Fruit fly (Drosophila melanogaster): Measurements from ENCODE around the gene dpr11.

The dpr11 gene

dm6 chr3R:6504408-6504807, 88.7 kb downstream of the dpr11 start (continued):
- TF ChIP-seq Meics (GFP tag; optimal IDR thresholded peaks at IDR 0.05) = peak; percentile 24
- peak; percentile 37 for TF ChIP-seq CG10654 (GFP tag; optimal IDR thresholded peaks at IDR 0.05)
- no peak for TF ChIP-seq Dip2 (GFP tag; IDR thresholded peaks at IDR 0.05)
- peak; percentile 70 for TF ChIP-seq gem (tag; optimal IDR thresholded peaks at IDR 0.05)
- peak; percentile 22 for TF ChIP-seq grn (GFP tag; optimal IDR thresholded peaks at IDR 0.05)
- peak; percentile 30; the same call in 1 of the 2 replicates for TF ChIP-seq sens-2 (GFP tag; IDR thresholded peaks at IDR 0.05)
- TF ChIP-seq Sox100B (GFP tag; optimal IDR thresholded peaks at IDR 0.05) = peak; percentile 36
- TF ChIP-seq CG13624 (GFP tag; optimal IDR thresholded peaks at IDR 0.05) = no peak
- TF ChIP-seq CG1529 (GFP tag; optimal IDR thresholded peaks at IDR 0.05) = peak; percentile 59
- peak; percentile 47 for TF ChIP-seq CG10959 (GFP tag; IDR thresholded peaks at IDR 0.05)
- no peak for TF ChIP-seq pb (GFP tag; optimal IDR thresholded peaks at IDR 0.05)
- TF ChIP-seq Vsx1 (GFP tag; optimal IDR thresholded peaks at IDR 0.05) = peak; percentile 69
- no peak for TF ChIP-seq exex (tag; optimal IDR thresholded peaks at IDR 0.05)
- no peak for TF ChIP-seq zen (tag; optimal IDR thresholded peaks at IDR 0.05)
- TF ChIP-seq trh (GFP tag; optimal IDR thresholded peaks at IDR 0.05) = peak; percentile 2
- no peak for TF ChIP-seq B-H1 (GFP tag; IDR thresholded peaks at IDR 0.05)
- TF ChIP-seq CG17328 (GFP tag; IDR thresholded peaks at IDR 0.05) = no peak; the same call in 1 of the 2 replicates
- TF ChIP-seq CG11398 (GFP tag; optimal IDR thresholded peaks at IDR 0.05) = peak; percentile 42
- peak; percentile 85 for TF ChIP-seq CG15696 (tag; optimal IDR thresholded peaks at IDR 0.05)
- peak; percentile 38 for TF ChIP-seq CG17359 (tag; optimal IDR thresholded peaks at IDR 0.05)
- 0 out of 2 replicates have a peak, but pooled peaks have one; percentile 34 for TF ChIP-seq Nf-YA (GFP tag; IDR thresholded peaks at IDR 0.05)
- TF ChIP-seq ase (GFP tag; IDR thresholded peaks at IDR 0.05) = no peak
- peak; percentile 37 for TF ChIP-seq CG11504 (tag; optimal IDR thresholded peaks at IDR 0.05)
- TF ChIP-seq CG17912 (GFP tag; optimal IDR thresholded peaks at IDR 0.05) = no peak
- peak; percentile 2 for TF ChIP-seq pum (GFP tag; optimal IDR thresholded peaks at IDR 0.05)
- no peak for TF ChIP-seq ssp (GFP tag; IDR thresholded peaks at IDR 0.05)
- no peak for TF ChIP-seq hb (GFP tag; IDR thresholded peaks at IDR 0.05; ENCODE audit: partially characterized antibody)
- 0 out of 2 replicates have a peak, but pooled peaks have one; percentile 38 for TF ChIP-seq CG4360 (GFP tag; IDR thresholded peaks at IDR 0.05)
- TF ChIP-seq CG32772 (GFP tag; IDR thresholded peaks at IDR 0.05) = no peak
- peak; percentile 39 for TF ChIP-seq fd96Cb (tag; optimal IDR thresholded peaks at IDR 0.05)
- peak; percentile 73 for TF ChIP-seq CG10209 (GFP tag; optimal IDR thresholded peaks at IDR 0.05)
- no peak for TF ChIP-seq Bteb2 (GFP tag; optimal IDR thresholded peaks at IDR 0.05)
- no peak for TF ChIP-seq unc-4 (GFP tag; IDR thresholded peaks at IDR 0.05; ENCODE audit: partially characterized antibody)
- no peak for TF ChIP-seq Gug (GFP tag; IDR thresholded peaks at IDR 0.05)
- TF ChIP-seq CG33213 (GFP tag; optimal IDR thresholded peaks at IDR 0.05) = peak; percentile 25
- peak; percentile 6 for TF ChIP-seq stwl (tag; optimal IDR thresholded peaks at IDR 0.05)
- no peak for TF ChIP-seq hkb (optimal IDR thresholded peaks at IDR 0.05)
- no peak for TF ChIP-seq hkb (GFP tag; IDR thresholded peaks at IDR 0.05)
- TF ChIP-seq CG18262 (tag; optimal IDR thresholded peaks at IDR 0.05) = no peak
- TF ChIP-seq CG17568 (GFP tag; optimal IDR thresholded peaks at IDR 0.05) = peak; percentile 72
- TF ChIP-seq sima (GFP tag; optimal IDR thresholded peaks at IDR 0.05) = no peak
- no peak for TF ChIP-seq Dek (tag; optimal IDR thresholded peaks at IDR 0.05)
- TF ChIP-seq gcm (GFP tag; optimal IDR thresholded peaks at IDR 0.05) = no peak
- peak; percentile 24 for TF ChIP-seq CG12104 (GFP tag; optimal IDR thresholded peaks at IDR 0.05)
- peak; percentile 52 for TF ChIP-seq CG12071 (GFP tag; optimal IDR thresholded peaks at IDR 0.05)
- TF ChIP-seq CrebB (tag; optimal IDR thresholded peaks at IDR 0.05) = peak; percentile 46
- no peak for TF ChIP-seq sug (tag; optimal IDR thresholded peaks at IDR 0.05)
- TF ChIP-seq Lim3 (GFP tag; IDR thresholded peaks at IDR 0.05) = no peak
- peak; percentile 42 for TF ChIP-seq CG15011 (GFP tag; optimal IDR thresholded peaks at IDR 0.05)
- peak; percentile 22 for TF ChIP-seq CG8290 (GFP tag; optimal IDR thresholded peaks at IDR 0.05)
- peak; percentile 62 to 73 for TF ChIP-seq CG8290 (tag; optimal IDR thresholded peaks at IDR 0.05)
- peak; percentile 5 for TF ChIP-seq CG4328 (GFP tag; optimal IDR thresholded peaks at IDR 0.05)
